Fruit fly (Drosophila melanogaster) whole organism, embryonic: ENCODE measurements around the gene CG43049.
A peak's percentile ranks its signal among the peaks of the same experiment; 100 is the strongest.

Experiments
- Antp ChIP-seq: fragments of 200-800 bp; sonication (Bioruptor generic); optimal IDR thresholded peaks from 3 replicates; lab custom pipeline; 2016; ENCODE audit warnings: missing biosample characterization, missing genetic modification characterization
- CG10321 ChIP-seq: fragments of 200-800 bp; sonication (Bioruptor generic); IDR thresholded peaks from 2 replicates; pipeline ENCODE4 v1.3.6; 2022; ENCODE audit warnings: missing biosample characterization, missing genetic modification characterization
- CG11247 ChIP-seq: fragments of 200-800 bp; sonication (Bioruptor generic); IDR thresholded peaks from 2 replicates; pipeline ENCODE4 v1.3.6; 2022; ENCODE audit warnings: missing biosample characterization, missing genetic modification characterization
- CG15514 ChIP-seq: fragments of 200-800 bp; sonication (Bioruptor generic); optimal IDR thresholded peaks from 3 replicates; lab custom pipeline; 2017; ENCODE audit warnings: missing biosample characterization, missing genetic modification characterization, mild to moderate bottlenecking, moderate library complexity, missing genetic modification reagents
- CG1603 ChIP-seq: fragments of 200-800 bp; sonication (Bioruptor generic); optimal IDR thresholded peaks from 2 replicates; lab custom pipeline; 2019; ENCODE audit warnings: missing biosample characterization, mild to moderate bottlenecking, missing genetic modification characterization, moderate library complexity
- CG1647 ChIP-seq: fragments of 200-800 bp; sonication (Bioruptor generic); optimal IDR thresholded peaks from 3 replicates; lab custom pipeline; 2016; ENCODE audit warnings: missing biosample characterization, missing genetic modification characterization
- CG17612 ChIP-seq: fragments of 200-800 bp; sonication (Bioruptor generic); IDR thresholded peaks from 2 replicates; pipeline ENCODE4 v1.3.6; 2022; ENCODE audit warnings: missing biosample characterization, missing genetic modification characterization
- CG1832 ChIP-seq: fragments of 200-800 bp; sonication (Bioruptor generic); optimal IDR thresholded peaks from 2 replicates; lab custom pipeline; 2017; ENCODE audit warnings: missing biosample characterization, mild to moderate bottlenecking, missing genetic modification characterization, inconsistent platforms
- CG2120 ChIP-seq: fragments of 200-800 bp; sonication (Bioruptor generic); optimal IDR thresholded peaks from 3 replicates; lab custom pipeline; 2016; ENCODE audit warnings: missing biosample characterization, missing genetic modification characterization
- CG2199 ChIP-seq: fragments of 200-800 bp; sonication (Bioruptor generic); IDR thresholded peaks from 3 replicates; pipeline ENCODE4 v1.3.6; 2022; ENCODE audit warnings: missing biosample characterization, missing genetic modification characterization
- CG2875 ChIP-seq: fragments of 200-800 bp; sonication (Bioruptor generic); optimal IDR thresholded peaks from 2 replicates; lab custom pipeline; 2017; ENCODE audit warnings: missing biosample characterization, mild to moderate bottlenecking, missing genetic modification characterization, missing genetic modification reagents
- CG3065 ChIP-seq: fragments of 200-800 bp; sonication (Bioruptor generic); optimal IDR thresholded peaks from 2 replicates; lab custom pipeline; 2016; ENCODE audit warnings: missing biosample characterization, missing genetic modification characterization
- CG31441 ChIP-seq: fragments of 200-800 bp; sonication (Bioruptor generic); IDR thresholded peaks from 2 replicates; pipeline ENCODE4 v1.3.6; 2022; ENCODE audit warnings: missing biosample characterization, missing genetic modification characterization
- CG32532 ChIP-seq: fragments of 200-800 bp; sonication (Bioruptor generic); IDR thresholded peaks from 2 replicates; pipeline ENCODE4 v1.3.6; 2022; ENCODE audit warnings: missing biosample characterization, missing genetic modification characterization
- CG8765 ChIP-seq: fragments of 200-800 bp; sonication (Bioruptor generic); IDR thresholded peaks from 2 replicates; pipeline ENCODE4 v1.3.6; 2022; ENCODE audit warnings: missing biosample characterization, missing genetic modification characterization
- CG8944 ChIP-seq: fragments of 200-800 bp; sonication (Bioruptor generic); optimal IDR thresholded peaks from 3 replicates; lab custom pipeline; 2016; ENCODE audit warnings: missing biosample characterization, missing genetic modification characterization
- CG9437 ChIP-seq: fragments of 200-800 bp; sonication (Bioruptor generic); optimal IDR thresholded peaks from 2 replicates; lab custom pipeline; 2018; ENCODE audit warnings: missing biosample characterization, mild to moderate bottlenecking, missing genetic modification characterization
- CG9609 ChIP-seq: fragments of 200-800 bp; sonication (Bioruptor generic); optimal IDR thresholded peaks from 3 replicates; lab custom pipeline; 2016; ENCODE audit warnings: missing biosample characterization, missing genetic modification characterization
- CTCF ChIP-seq: fragments of 200-800 bp; sonication (Bioruptor generic); optimal IDR thresholded peaks from 2 replicates; lab custom pipeline; 2017; ENCODE audit warnings: missing biosample characterization, mild to moderate bottlenecking, missing genetic modification characterization, moderate library complexity
- Eip74EF ChIP-seq, 2 experiments: fragments of 200-800 bp in 1 of 2; fragments of >200 bp in 1 of 2; sonication (Bioruptor generic) in 1 of 2; optimal IDR thresholded peaks; 2 replicates each; lab custom pipeline; 2017 to 2019; ENCODE audit warnings: missing biosample characterization in 2 of 2, missing genetic modification characterization in 2 of 2, mild to moderate bottlenecking in 1 of 2, moderate library complexity in 1 of 2
- Ets97D ChIP-seq: fragments of 200-800 bp; sonication (Bioruptor generic); optimal IDR thresholded peaks from 3 replicates; lab custom pipeline; 2016; ENCODE audit warnings: missing biosample characterization, missing genetic modification characterization
- HHEX ChIP-seq: fragments of 200-800 bp; sonication (Bioruptor generic); optimal IDR thresholded peaks from 3 replicates; lab custom pipeline; 2017; ENCODE audit warnings: missing biosample characterization, mild to moderate bottlenecking, missing genetic modification characterization, missing genetic modification reagents
- Hr78 ChIP-seq, 2 experiments: fragments of 200-800 bp in 1 of 2; fragments of >200 bp in 1 of 2; sonication (Bioruptor generic) in 1 of 2; optimal IDR thresholded peaks; 2 replicates each; lab custom pipeline; 2017 to 2019; ENCODE audit warnings: missing biosample characterization in 2 of 2, missing genetic modification characterization in 2 of 2, mild to moderate bottlenecking in 1 of 2, moderate library complexity in 1 of 2
- Hsf ChIP-seq: fragments of 200-800 bp; sonication (Bioruptor generic); optimal IDR thresholded peaks from 3 replicates; lab custom pipeline; 2016; ENCODE audit warnings: missing biosample characterization, missing genetic modification characterization
- Jarid2 ChIP-seq: fragments of 200-800 bp; sonication (Bioruptor generic); optimal IDR thresholded peaks from 3 replicates; lab custom pipeline; 2017; ENCODE audit warnings: mild to moderate bottlenecking, missing biosample characterization, missing genetic modification reagents, missing genetic modification characterization
- Lpt ChIP-seq: fragments of >200 bp; optimal IDR thresholded peaks from 2 replicates; lab custom pipeline; 2018; ENCODE audit warnings: missing biosample characterization, missing genetic modification characterization
- Myb ChIP-seq: fragments of 200-800 bp; sonication (Bioruptor generic); optimal IDR thresholded peaks from 2 replicates; lab custom pipeline; 2016; ENCODE audit warnings: missing biosample characterization, missing genetic modification characterization
- Nf-YA ChIP-seq: fragments of 200-800 bp; sonication (Bioruptor generic); IDR thresholded peaks from 2 replicates; pipeline ENCODE4 v1.3.6; 2022; ENCODE audit warnings: missing biosample characterization, missing genetic modification characterization
- NfI ChIP-seq: fragments of 200-800 bp; sonication (Bioruptor generic); optimal IDR thresholded peaks from 3 replicates; lab custom pipeline; 2018; ENCODE audit warnings: missing biosample characterization, mild to moderate bottlenecking, missing genetic modification characterization, moderate library complexity
- Oli ChIP-seq: fragments of 200-800 bp; sonication (Bioruptor generic); optimal IDR thresholded peaks from 2 replicates; lab custom pipeline; 2018; ENCODE audit warnings: missing biosample characterization, mild to moderate bottlenecking, missing genetic modification characterization, moderate library complexity
- Ravus ChIP-seq: fragments of 200-800 bp; sonication (Bioruptor generic); IDR thresholded peaks from 2 replicates; pipeline ENCODE4 v1.3.6; 2022; ENCODE audit warnings: missing biosample characterization, missing genetic modification characterization
- Rfx ChIP-seq: fragments of 200-800 bp; sonication (Bioruptor generic); IDR thresholded peaks from 2 replicates; pipeline ENCODE4 v1.3.6; 2022; ENCODE audit warnings: missing biosample characterization, missing genetic modification characterization
- Trl ChIP-seq, 3 experiments: fragments of >200 bp in 2 of 3; fragments of 200-800 bp in 1 of 3; sonication (Bioruptor generic) in 1 of 3; optimal IDR thresholded peaks; 2 replicates in 1 of 3; 3 replicates in 2 of 3; lab custom pipeline; 2016 to 2017; ENCODE audit warnings: missing biosample characterization in 1 of 3, missing genetic modification characterization in 1 of 3
- Vsx1 ChIP-seq: fragments of 200-800 bp; sonication (Bioruptor generic); optimal IDR thresholded peaks from 2 replicates; lab custom pipeline; 2017; ENCODE audit warnings: missing biosample characterization, mild to moderate bottlenecking, missing genetic modification characterization, missing genetic modification reagents
- ash1 ChIP-seq: fragments of 200-800 bp; sonication (Bioruptor generic); optimal IDR thresholded peaks from 2 replicates; lab custom pipeline; 2018; ENCODE audit warnings: missing biosample characterization, mild to moderate bottlenecking, missing genetic modification characterization
- bab2 ChIP-seq: fragments of 200-800 bp; sonication (Bioruptor generic); optimal IDR thresholded peaks from 2 replicates; lab custom pipeline; 2016; ENCODE audit warnings: missing biosample characterization, missing genetic modification characterization
- chinmo ChIP-seq: fragments of 200-800 bp; sonication (Bioruptor generic); IDR thresholded peaks from 4 replicates; pipeline ENCODE4 v1.3.6; 2022; ENCODE audit warnings: missing biosample characterization, missing genetic modification characterization; ENCODE audit not compliant: partially characterized antibody
- chn ChIP-seq: fragments of 200-800 bp; sonication (Bioruptor generic); optimal IDR thresholded peaks from 2 replicates; lab custom pipeline; 2016; ENCODE audit warnings: missing biosample characterization, missing genetic modification characterization
- crol ChIP-seq: fragments of 200-800 bp; sonication (Bioruptor generic); IDR thresholded peaks from 2 replicates; pipeline ENCODE4 v1.3.6; 2022; ENCODE audit warnings: missing biosample characterization, missing genetic modification characterization
- cwo ChIP-seq: fragments of 200-800 bp; sonication (Bioruptor generic); optimal IDR thresholded peaks from 3 replicates; lab custom pipeline; 2017; ENCODE audit warnings: missing biosample characterization, missing genetic modification characterization, mild to moderate bottlenecking, moderate library complexity, missing genetic modification reagents
- nerfin-2 ChIP-seq: fragments of 200-800 bp; sonication (Bioruptor generic); IDR thresholded peaks from 2 replicates; pipeline ENCODE4 v1.3.6; 2022; ENCODE audit warnings: missing biosample characterization, missing genetic modification characterization; ENCODE audit not compliant: partially characterized antibody
- onecut ChIP-seq: fragments of 200-800 bp; sonication (Bioruptor generic); IDR thresholded peaks from 2 replicates; pipeline ENCODE4 v1.3.6; 2022; ENCODE audit warnings: missing biosample characterization, missing genetic modification characterization
- pan ChIP-seq, 4 experiments: fragments of >200 bp in 3 of 4; fragments of 200-800 bp in 1 of 4; sonication (Bioruptor generic) in 1 of 4; optimal IDR thresholded peaks in 3 of 4; IDR thresholded peaks in 1 of 4; 2 replicates each; pipeline versions ENCODE4 v1.3.6 to Lab custom; 2017 to 2022; ENCODE audit warnings: missing biosample characterization in 2 of 4, missing genetic modification characterization in 2 of 4, mixed read lengths in 1 of 4
- pho ChIP-seq: fragments of 200-800 bp; sonication (Bioruptor generic); optimal IDR thresholded peaks from 2 replicates; lab custom pipeline; 2016; ENCODE audit warnings: missing biosample characterization, missing genetic modification characterization
- pros ChIP-seq: fragments of 200-800 bp; sonication (Bioruptor generic); optimal IDR thresholded peaks from 3 replicates; lab custom pipeline; 2019; ENCODE audit warnings: missing biosample characterization, mild to moderate bottlenecking, missing genetic modification characterization, moderate library complexity
- psq ChIP-seq: fragments of 200-800 bp; sonication (Bioruptor generic); optimal IDR thresholded peaks from 2 replicates; lab custom pipeline; 2017; ENCODE audit warnings: missing biosample characterization, missing genetic modification characterization
- ssp ChIP-seq: fragments of 200-800 bp; sonication (Bioruptor generic); IDR thresholded peaks from 2 replicates; pipeline ENCODE4 v1.3.6; 2022; ENCODE audit warnings: missing biosample characterization, missing genetic modification characterization
- tgo ChIP-seq: fragments of 200-800 bp; sonication (Bioruptor generic); IDR thresholded peaks from 3 replicates; pipeline ENCODE4 v1.3.6; 2022; ENCODE audit warnings: missing biosample characterization, missing genetic modification characterization
- ttk ChIP-seq: fragments of 200-800 bp; sonication (Bioruptor generic); IDR thresholded peaks from 2 replicates; pipeline ENCODE4 v2.1.2; 2022; ENCODE audit warnings: missing biosample characterization, missing genetic modification characterization
- z ChIP-seq: fragments of 200-800 bp; sonication (Bioruptor generic); IDR thresholded peaks from 3 replicates; pipeline ENCODE4 v1.3.6; 2022; ENCODE audit warnings: missing biosample characterization, missing genetic modification characterization
- zfh1 ChIP-seq: fragments of 200-800 bp; sonication (Bioruptor generic); IDR thresholded peaks from 3 replicates; pipeline ENCODE4 v1.3.6; 2022; ENCODE audit warnings: missing biosample characterization, missing genetic modification characterization

CG43049 gene

DNA sequence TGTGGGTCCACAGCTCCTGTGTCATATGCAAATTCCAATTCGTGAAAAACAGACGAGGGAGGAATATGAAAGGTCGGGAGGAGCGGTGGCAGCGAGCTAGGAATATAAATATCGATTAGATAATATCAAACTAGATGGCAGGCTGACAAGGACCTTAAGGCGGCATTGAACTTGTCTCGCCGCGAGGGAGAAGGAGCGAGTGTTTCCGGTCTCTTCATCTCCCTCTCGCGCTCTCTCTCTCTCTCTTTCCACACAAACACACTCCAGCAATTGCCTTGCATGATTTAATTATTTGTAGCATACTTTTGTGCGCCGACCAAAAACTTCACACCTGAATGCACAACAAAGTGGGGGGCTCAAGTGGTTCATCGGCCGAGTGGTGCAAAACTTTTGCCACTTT lies 22.1 kb downstream of the CG43049 start (continued):
- TF ChIP-seq CG2120 (GFP tag; lab: Kevin White, UChicago) (no peak), Hsf (GFP tag; lab: Kevin White, UChicago) (peak; percentile 0), Oli (tag; lab: Kevin White, UChicago) (no peak), chn (GFP tag; lab: Kevin White, UChicago) (no peak), CG1603 (tag; lab: Kevin White, UChicago) (peak; percentile 19), Rfx (GFP tag; lab: Robert Waterston, UW) (peak; percentile 25; the same call in 1 of the 2 replicates), CG8944 (no peak), ttk (GFP tag; lab: Robert Waterston, UW) (0 out of 2 replicates have a peak, but pooled peaks have one; percentile 18), CG8765 (no peak), Ravus (GFP tag; lab: Robert Waterston, UW) (no peak), zfh1 (peak; percentile 48; the same call in 1 of the 3 replicates), Lpt (GFP tag; lab: Kevin White, UChicago) (no peak), Ets97D (GFP tag; lab: Kevin White, UChicago) (peak; percentile 81), ash1 (no peak), cwo (GFP tag; lab: Kevin White, UChicago) (no peak), Nf-YA (GFP tag; lab: Robert Waterston, UW) (peak; percentile 20; the same call in 1 of the 2 replicates), crol (GFP tag; lab: Robert Waterston, UW) (peak; percentile 28; the same call in 1 of the 2 replicates), CG17612 (GFP tag; lab: Robert Waterston, UW) (no peak), CG10321 (GFP tag; lab: Robert Waterston, UW) (peak; percentile 54; the same call in 1 of the 2 replicates), CG32532 (GFP tag; lab: Robert Waterston, UW) (peak; percentile 31; the same call in 1 of the 2 replicates), Trl (optimal IDR thresholded peaks at IDR 0.05; lab: Kevin White, UChicago) (peak; percentile 43 to 55), Trl (GFP tag; optimal IDR thresholded peaks at IDR 0.05; lab: Kevin White, UChicago) (no peak), NfI (GFP tag; lab: Kevin White, UChicago) (peak; percentile 4), Jarid2 (peak; percentile 2), Antp (GFP tag; lab: Kevin White, UChicago) (no peak), ssp (GFP tag; lab: Robert Waterston, UW) (no peak), CG2875 (GFP tag; lab: Kevin White, UChicago) (peak; percentile 19), pan (optimal IDR thresholded peaks at IDR 0.05; lab: Kevin White, UChicago) (no peak), pan (GFP tag; optimal IDR thresholded peaks at IDR 0.05 in 1 of 2, IDR thresholded peaks at IDR 0.05 in 1 of 2) (peak in 1 of 2 experiments; percentile 26), CG3065 (no peak), pho (GFP tag; lab: Kevin White, UChicago) (no peak), CG1832 (GFP tag; lab: Kevin White, UChicago) (peak; percentile 70), CG15514 (GFP tag; lab: Kevin White, UChicago) (no peak), HHEX (GFP tag; lab: Kevin White, UChicago) (no peak), pros (GFP tag; lab: Kevin White, UChicago) (no peak), CTCF (peak; percentile 15), CG11247 (GFP tag; lab: Robert Waterston, UW) (no peak), CG9609 (GFP tag; lab: Kevin White, UChicago) (no peak), CG1647 (GFP tag; lab: Kevin White, UChicago) (no peak), psq (no peak), tgo (no peak), onecut (peak; percentile 47)

DNA sequence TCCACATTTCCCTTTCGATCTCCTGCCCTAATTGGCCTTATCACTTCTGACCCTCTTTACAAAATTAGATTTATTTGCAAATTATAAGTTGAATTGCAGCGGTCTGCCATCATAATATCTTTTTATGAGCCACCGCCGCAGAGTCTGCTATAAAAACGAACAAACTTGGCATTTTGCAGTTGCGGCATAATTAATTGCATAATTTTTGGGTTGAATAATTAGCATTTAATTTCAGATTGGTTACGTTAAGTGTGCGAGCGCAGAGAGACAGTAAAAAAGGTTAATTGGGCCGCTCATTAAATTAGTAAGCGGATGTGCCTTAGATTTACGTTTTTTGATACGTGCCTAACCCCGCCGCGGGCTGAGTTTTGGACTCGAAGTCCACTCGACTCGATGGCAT lies 24.2 kb downstream of the CG43049 start:
- TF ChIP-seq Hr78 (GFP tag; optimal IDR thresholded peaks at IDR 0.05; lab: Kevin White, UChicago) (peak in 1 of 2 experiments; percentile 24), nerfin-2 (GFP tag; lab: Robert Waterston, UW) (no peak), chinmo (GFP tag; lab: Robert Waterston, UW) (0 out of 4 replicates have a peak, but pooled peaks have one; percentile 72), CTCF (peak; percentile 13), z (GFP tag; lab: Robert Waterston, UW) (peak; percentile 47; the same call in 1 of the 3 replicates), CG2199 (GFP tag; lab: Robert Waterston, UW) (0 out of 3 replicates have a peak, but pooled peaks have one; percentile 20), Eip74EF (GFP tag; optimal IDR thresholded peaks at IDR 0.05; lab: Kevin White, UChicago) (no peak), Rfx (GFP tag; lab: Robert Waterston, UW) (peak; percentile 28), Vsx1 (GFP tag; lab: Kevin White, UChicago) (peak; percentile 50), Myb (GFP tag; lab: Kevin White, UChicago) (no peak), CG31441 (GFP tag; lab: Robert Waterston, UW) (no peak), CG9437 (GFP tag; lab: Kevin White, UChicago) (peak; percentile 86), bab2 (GFP tag; lab: Kevin White, UChicago) (no peak)
